Worm (Caenorhabditis elegans) whole organism, young adult: Measurements from ENCODE around the gene dohh-1.

Source experiments
- C06A6.2 ChIP-seq: fragments of 200-800 bp; sonication (Bioruptor generic); conservative IDR thresholded peaks from 2 replicates; pipeline ENCODE4 v1.3.6; 2022; ENCODE audit warnings: missing genetic modification characterization, missing compliant biosample characterization
- D2030.7 ChIP-seq: fragments of 200-800 bp; sonication (Bioruptor generic); IDR thresholded peaks from 2 replicates; pipeline ENCODE4 v1.3.6; 2022; ENCODE audit warnings: missing genetic modification reagents, missing genetic modification characterization, missing compliant biosample characterization
- F10E7.11 ChIP-seq: sonication (generic microtip); optimal IDR thresholded peaks from 2 replicates; lab custom pipeline; 2017; ENCODE audit warnings: mild to moderate bottlenecking, missing genetic modification characterization, moderate library complexity, missing compliant biosample characterization
- F23B12.7 ChIP-seq: sonication (generic microtip); optimal IDR thresholded peaks from 2 replicates; lab custom pipeline; 2017; ENCODE audit warnings: missing genetic modification characterization, mild to moderate bottlenecking, missing compliant biosample characterization, antibody characterized with exemption, moderate library complexity; ENCODE audit not compliant: insufficient read depth
- F37B4.10 ChIP-seq: fragments of 200-800 bp; sonication (Bioruptor generic); IDR thresholded peaks from 2 replicates; pipeline ENCODE4 v1.3.6; 2022; ENCODE audit warnings: missing genetic modification characterization, missing compliant biosample characterization
- F49E8.2 ChIP-seq: sonication (generic microtip); optimal IDR thresholded peaks from 3 replicates; lab custom pipeline; 2017; ENCODE audit warnings: missing genetic modification characterization, mild to moderate bottlenecking, missing compliant biosample characterization, antibody characterized with exemption, moderate library complexity; ENCODE audit not compliant: insufficient read depth
- F52B5.7 ChIP-seq: sonication (generic microtip); optimal IDR thresholded peaks from 2 replicates; lab custom pipeline; 2016; ENCODE audit warnings: mild to moderate bottlenecking, missing genetic modification characterization, missing compliant biosample characterization
- T07F8.4 ChIP-seq: sonication (generic microtip); optimal IDR thresholded peaks from 2 replicates; lab custom pipeline; 2016; ENCODE audit warnings: mild to moderate bottlenecking, missing genetic modification characterization, moderate library complexity, missing compliant biosample characterization
- Y56A3A.18 ChIP-seq: fragments of 200-800 bp; sonication (Bioruptor generic); IDR thresholded peaks from 2 replicates; pipeline ENCODE4 v1.3.6; 2022; ENCODE audit warnings: missing genetic modification reagents, missing genetic modification characterization, missing compliant biosample characterization
- Y95B8A.8 ChIP-seq: fragments of 200-800 bp; sonication (Bioruptor generic); IDR thresholded peaks from 2 replicates; pipeline ENCODE4 v1.3.6; 2022; ENCODE audit warnings: missing genetic modification reagents, missing genetic modification characterization, missing compliant biosample characterization
- akir-1 ChIP-seq: fragments of 200-800 bp; sonication (Bioruptor generic); optimal IDR thresholded peaks from 2 replicates; lab custom pipeline; 2018; ENCODE audit warnings: mild to moderate bottlenecking, missing genetic modification characterization, moderate library complexity, missing compliant biosample characterization
- atf-7 ChIP-seq: sonication (generic microtip); optimal IDR thresholded peaks from 2 replicates; lab custom pipeline; 2017; ENCODE audit warnings: mild to moderate bottlenecking, missing genetic modification characterization, missing compliant biosample characterization
- athp-1 ChIP-seq: sonication (generic microtip); optimal IDR thresholded peaks from 2 replicates; lab custom pipeline; 2017; ENCODE audit warnings: mild to moderate bottlenecking, missing genetic modification characterization, missing compliant biosample characterization
- attf-5 ChIP-seq: fragments of 200-800 bp; sonication (Bioruptor generic); optimal IDR thresholded peaks from 2 replicates; lab custom pipeline; 2018; ENCODE audit warnings: mild to moderate bottlenecking, missing genetic modification characterization, missing compliant biosample characterization
- bed-1 ChIP-seq: fragments of 200-800 bp; sonication (Bioruptor generic); IDR thresholded peaks from 2 replicates; pipeline ENCODE4 v1.3.6; 2022; ENCODE audit warnings: missing genetic modification reagents, missing genetic modification characterization, missing compliant biosample characterization
- bed-2 ChIP-seq: fragments of 200-800 bp; sonication (Bioruptor generic); IDR thresholded peaks from 2 replicates; pipeline ENCODE4 v1.3.6; 2022; ENCODE audit warnings: missing genetic modification reagents, missing genetic modification characterization, missing compliant biosample characterization
- ceh-100 ChIP-seq: fragments of 200-800 bp; sonication (Bioruptor generic); IDR thresholded peaks from 2 replicates; pipeline ENCODE4 v1.3.6; 2022; ENCODE audit warnings: missing genetic modification reagents, missing genetic modification characterization, missing compliant biosample characterization
- ceh-58 ChIP-seq: fragments of 200-800 bp; sonication (Bioruptor generic); IDR thresholded peaks from 2 replicates; pipeline ENCODE4 v1.3.6; 2022; ENCODE audit warnings: missing genetic modification characterization, missing compliant biosample characterization
- ceh-91 ChIP-seq: fragments of 200-800 bp; sonication (Bioruptor generic); IDR thresholded peaks from 2 replicates; pipeline ENCODE4 v1.3.6; 2022; ENCODE audit warnings: missing genetic modification reagents, missing genetic modification characterization, missing compliant biosample characterization
- chd-7 ChIP-seq: sonication (generic microtip); optimal IDR thresholded peaks from 2 replicates; lab custom pipeline; 2016; ENCODE audit warnings: mild to moderate bottlenecking, missing genetic modification characterization, moderate library complexity, missing compliant biosample characterization
- dpff-1 ChIP-seq: sonication (generic microtip); optimal IDR thresholded peaks from 2 replicates; lab custom pipeline; 2017; ENCODE audit warnings: mild to moderate bottlenecking, missing genetic modification characterization, missing compliant biosample characterization
- egl-18 ChIP-seq: fragments of 200-800 bp; sonication (Bioruptor generic); IDR thresholded peaks from 2 replicates; pipeline ENCODE4 v1.3.6; 2022; ENCODE audit warnings: missing genetic modification reagents, missing genetic modification characterization, missing compliant biosample characterization
- egl-44 ChIP-seq: fragments of 200-800 bp; sonication (Bioruptor generic); IDR thresholded peaks from 2 replicates; pipeline ENCODE4 v1.3.6; 2022; ENCODE audit warnings: missing genetic modification reagents, missing genetic modification characterization, missing compliant biosample characterization
- egrh-3 ChIP-seq: fragments of 200-800 bp; sonication (Bioruptor generic); IDR thresholded peaks from 2 replicates; pipeline ENCODE4 v1.3.6; 2022; ENCODE audit warnings: missing genetic modification reagents, missing genetic modification characterization, missing compliant biosample characterization
- gei-17 ChIP-seq: fragments of 200-800 bp; sonication (Bioruptor generic); optimal IDR thresholded peaks from 2 replicates; lab custom pipeline; 2018; ENCODE audit warnings: mild to moderate bottlenecking, missing genetic modification characterization, missing compliant biosample characterization
- hlh-12 ChIP-seq: sonication (generic microtip); optimal IDR thresholded peaks from 2 replicates; lab custom pipeline; 2016; ENCODE audit warnings: missing genetic modification characterization, missing compliant biosample characterization
- hmg-1.2 ChIP-seq: fragments of 200-800 bp; sonication (Bioruptor generic); IDR thresholded peaks from 2 replicates; pipeline ENCODE4 v1.3.6; 2022; ENCODE audit warnings: missing genetic modification reagents, missing genetic modification characterization, missing compliant biosample characterization
- lag-1 ChIP-seq: fragments of 200-800 bp; sonication (Bioruptor generic); IDR thresholded peaks from 2 replicates; pipeline ENCODE4 v1.3.6; 2022; ENCODE audit warnings: missing genetic modification reagents, missing genetic modification characterization, missing compliant biosample characterization
- lin-40 ChIP-seq: sonication (generic microtip); optimal IDR thresholded peaks from 2 replicates; lab custom pipeline; 2016; ENCODE audit warnings: missing genetic modification characterization, mild to moderate bottlenecking, missing compliant biosample characterization, missing genotype, missing genetic modification reagents
- lsl-1 ChIP-seq: fragments of 200-800 bp; sonication (Bioruptor generic); optimal IDR thresholded peaks from 2 replicates; lab custom pipeline; 2018; ENCODE audit warnings: mild to moderate bottlenecking, missing genetic modification characterization, moderate library complexity, missing compliant biosample characterization
- madf-10 ChIP-seq: sonication (generic microtip); optimal IDR thresholded peaks from 2 replicates; lab custom pipeline; 2016; ENCODE audit warnings: mild to moderate bottlenecking, missing genetic modification characterization, missing compliant biosample characterization
- madf-8 ChIP-seq: fragments of 200-800 bp; sonication (Bioruptor generic); conservative IDR thresholded peaks from 2 replicates; pipeline ENCODE4 v1.3.6; 2022; ENCODE audit warnings: missing genetic modification reagents, missing genetic modification characterization, missing compliant biosample characterization
- nfya-2 ChIP-seq: fragments of 200-800 bp; sonication (Bioruptor generic); IDR thresholded peaks from 2 replicates; pipeline ENCODE4 v1.3.6; 2022; ENCODE audit warnings: missing genetic modification reagents, missing genetic modification characterization, missing compliant biosample characterization
- nhr-80 ChIP-seq: sonication (generic microtip); optimal IDR thresholded peaks from 2 replicates; lab custom pipeline; 2016; ENCODE audit warnings: missing genetic modification characterization, missing compliant biosample characterization
- pbrm-1 ChIP-seq: fragments of 200-800 bp; sonication (Bioruptor generic); IDR thresholded peaks from 2 replicates; pipeline ENCODE4 v1.3.6; 2022; ENCODE audit warnings: missing genetic modification reagents, missing genetic modification characterization, missing compliant biosample characterization
- rcor-1 ChIP-seq: fragments of 200-800 bp; sonication (Bioruptor generic); IDR thresholded peaks from 2 replicates; pipeline ENCODE4 v1.3.6; 2022; ENCODE audit warnings: missing genetic modification reagents, missing genetic modification characterization, missing compliant biosample characterization
- rec-8 ChIP-seq, 2 experiments: sonication (generic microtip); optimal IDR thresholded peaks; 2 replicates each; lab custom pipeline; 2016; ENCODE audit warnings: mild to moderate bottlenecking in 2 of 2, missing genetic modification characterization in 2 of 2, missing genetic modification reagents in 2 of 2, missing genotype in 2 of 2, missing biosample characterization in 1 of 2, missing compliant biosample characterization in 1 of 2, moderate library complexity in 1 of 2
- sdz-38 ChIP-seq: sonication (generic microtip); optimal IDR thresholded peaks from 2 replicates; lab custom pipeline; 2016; ENCODE audit warnings: missing genotype, missing genetic modification characterization, missing compliant biosample characterization
- snpc-4 ChIP-seq, 5 experiments: fragments of 150-350 bp in 1 of 5; sonication (generic microtip) in 4 of 5; optimal IDR thresholded peaks; 2 replicates each; lab custom pipeline; 2014 to 2018; ENCODE audit warnings: missing genetic modification characterization in 5 of 5, missing biosample characterization in 3 of 5, antibody characterized with exemption in 2 of 5, mild to moderate bottlenecking in 2 of 5, missing compliant biosample characterization in 2 of 5, missing genotype in 2 of 5, moderate library complexity in 2 of 5, missing genetic modification reagents in 1 of 5
- sptf-2 ChIP-seq: fragments of 200-800 bp; sonication (Bioruptor generic); optimal IDR thresholded peaks from 2 replicates; lab custom pipeline; 2018; ENCODE audit warnings: mild to moderate bottlenecking, missing genetic modification characterization, missing compliant biosample characterization
- tbp1 ChIP-seq: fragments of 200-800 bp; sonication (Bioruptor generic); optimal IDR thresholded peaks from 2 replicates; lab custom pipeline; 2018; ENCODE audit warnings: mild to moderate bottlenecking, missing genetic modification characterization, missing compliant biosample characterization
- xnd-1 ChIP-seq: sonication (generic microtip); optimal IDR thresholded peaks from 2 replicates; lab custom pipeline; 2016; ENCODE audit warnings: missing genotype, missing genetic modification reagents, missing genetic modification characterization, missing compliant biosample characterization
- ztf-22 ChIP-seq: fragments of 200-800 bp; sonication (Bioruptor generic); optimal IDR thresholded peaks from 2 replicates; lab custom pipeline; 2018; ENCODE audit warnings: mild to moderate bottlenecking, missing genetic modification characterization, moderate library complexity, missing compliant biosample characterization

Gene dohh-1

DNA sequence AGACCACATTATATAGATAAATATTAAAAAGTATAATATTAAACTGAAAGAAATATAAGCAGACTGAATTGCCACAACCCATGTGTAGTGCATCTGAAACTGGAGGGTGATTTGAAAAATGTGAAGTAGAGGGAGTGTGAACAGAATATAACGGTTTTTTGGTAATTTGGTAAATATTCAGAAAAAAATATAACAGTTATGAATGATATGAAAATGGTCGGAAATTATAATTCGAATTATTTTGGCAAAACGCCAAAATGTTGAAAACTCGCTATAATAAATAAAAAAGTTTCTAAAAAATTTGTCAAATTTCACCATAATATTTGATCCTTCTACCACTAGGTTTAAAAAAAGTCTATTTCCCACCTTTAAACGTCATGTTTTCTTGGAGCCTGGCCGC is 22.4 kb downstream of the dohh-1 start, which contains the start of gene srv-2:
Gene srv-2 (minus strand): TSS at position 101 of the 400 bp plus-strand sequence.
- no peak for TF ChIP-seq F10E7.11
- TF ChIP-seq F49E8.2 (tag; lab: Kevin White, UChicago) = no peak
- no peak for TF ChIP-seq egl-44 (GFP tag; lab: Robert Waterston, UW)
- TF ChIP-seq F23B12.7 (tag; lab: Kevin White, UChicago) = no peak
- TF ChIP-seq dpff-1 = no peak
- no peak for TF ChIP-seq ceh-100 (GFP tag; lab: Robert Waterston, UW)
- no peak for TF ChIP-seq atf-7
- TF ChIP-seq lin-40 (tag; lab: Kevin White, UChicago) = no peak
- no peak for TF ChIP-seq Y56A3A.18 (GFP tag; lab: Robert Waterston, UW)
- TF ChIP-seq chd-7 (tag; lab: Kevin White, UChicago) = no peak
- no peak for TF ChIP-seq pbrm-1 (GFP tag; lab: Robert Waterston, UW)
- TF ChIP-seq nhr-80 (tag; lab: Kevin White, UChicago) = no peak
- TF ChIP-seq gei-17 (GFP tag; lab: Kevin White, UChicago) = no peak
- TF ChIP-seq ceh-58 (GFP tag; lab: Robert Waterston, UW) = no peak
- TF ChIP-seq rec-8 (tag; optimal IDR thresholded peaks at IDR 0.05; lab: Kevin White, UChicago) = no peak
- TF ChIP-seq C06A6.2 (GFP tag; lab: Robert Waterston, UW) = no peak
- no peak for TF ChIP-seq ceh-91 (GFP tag; lab: Robert Waterston, UW)
- TF ChIP-seq athp-1 (tag; lab: Kevin White, UChicago) = no peak
- TF ChIP-seq xnd-1 = no peak
- no peak for TF ChIP-seq rcor-1

DNA sequence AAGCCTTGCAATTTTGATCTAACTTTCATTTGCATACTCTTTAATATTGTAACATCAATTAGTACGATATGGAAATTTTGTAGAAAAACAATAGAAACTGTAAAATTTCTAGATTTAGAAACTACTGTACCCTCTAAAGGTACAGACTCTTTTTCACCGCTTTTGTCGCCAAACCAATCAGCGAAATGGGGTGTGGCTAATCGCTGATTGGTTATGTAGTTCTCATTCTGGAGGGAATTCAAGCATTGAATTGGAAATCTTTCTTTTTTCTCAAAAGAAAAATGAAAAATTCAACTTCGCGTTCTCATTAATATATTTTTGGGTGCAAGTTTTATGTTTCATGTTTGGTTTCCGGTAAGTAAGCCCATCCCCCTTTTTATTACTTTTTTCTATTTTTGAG is 23.8 kb downstream of the dohh-1 start:
- TF ChIP-seq hmg-1.2 (GFP tag; lab: Robert Waterston, UW) = no peak
- no peak for TF ChIP-seq F37B4.10
- TF ChIP-seq hlh-12 (tag; lab: Kevin White, UChicago) = no peak
- no peak for TF ChIP-seq nfya-2
- TF ChIP-seq D2030.7 (GFP tag; lab: Robert Waterston, UW) = no peak
- no peak for TF ChIP-seq egl-18 (GFP tag; lab: Robert Waterston, UW)

DNA sequence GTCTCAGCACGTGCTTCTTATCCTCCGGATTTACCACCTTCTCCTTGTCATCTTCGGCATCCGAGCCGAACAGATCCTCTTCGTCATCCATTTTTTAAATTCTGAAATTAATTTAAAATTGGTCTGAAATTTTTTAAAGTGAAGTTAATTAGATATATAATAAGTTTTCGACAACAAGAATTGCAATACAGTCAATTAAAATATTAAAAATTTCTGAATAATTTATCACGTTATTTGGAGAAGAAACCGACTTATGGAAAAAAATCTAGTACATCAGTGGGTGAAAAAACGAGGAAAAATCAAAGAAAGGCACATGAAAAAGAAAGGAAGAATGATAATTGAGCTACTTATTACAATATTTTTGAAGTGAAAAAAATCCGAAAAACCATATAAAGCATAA is 25.8 kb downstream of the dohh-1 start, which contains the start of gene taf-13:
Gene taf-13 (minus strand): TSS at position 101 of the 400 bp plus-strand sequence.
- TF ChIP-seq xnd-1 (no peak), tbp1 (no peak), egrh-3 (GFP tag; lab: Robert Waterston, UW) (no peak), akir-1 (no peak), Y95B8A.8 (GFP tag; lab: Robert Waterston, UW) (no peak), lag-1 (GFP tag; lab: Robert Waterston, UW) (no peak), F52B5.7 (tag; lab: Kevin White, UChicago) (no peak)

DNA sequence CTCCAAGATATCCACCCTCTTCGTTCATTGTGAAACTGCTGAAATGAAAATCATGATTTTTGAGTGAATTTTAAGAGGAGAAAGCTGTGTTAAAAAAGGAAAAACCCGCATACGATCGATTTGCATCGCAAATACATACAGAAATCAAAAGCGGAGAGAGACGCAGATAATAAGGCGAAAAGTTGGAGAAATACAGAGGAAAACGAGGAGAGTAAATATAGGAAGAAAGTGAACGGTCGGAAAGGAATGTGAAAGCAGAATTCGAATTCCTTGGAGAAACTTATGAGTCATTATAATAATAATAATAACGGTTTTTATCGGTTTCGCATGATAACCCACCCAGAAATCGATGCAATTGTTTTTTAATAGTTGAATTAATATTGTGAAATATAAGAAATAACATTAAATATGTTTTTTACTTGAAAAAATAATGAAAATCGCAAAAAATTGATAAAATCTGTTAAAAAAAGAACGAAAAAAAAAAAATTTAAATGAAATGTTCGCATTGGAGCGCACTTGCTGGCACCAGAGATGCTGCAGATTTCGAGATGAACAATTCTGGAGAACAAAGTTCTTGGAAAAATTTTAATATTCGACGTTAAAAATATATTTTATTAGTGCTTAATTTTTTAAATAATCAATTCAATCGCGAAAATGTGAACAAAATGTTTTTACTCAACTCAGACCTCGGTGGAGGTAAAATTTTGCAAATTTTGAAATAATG is 27.6 kb downstream of the dohh-1 start, which contains the start of gene ccm-3:
Gene ccm-3 (minus strand): TSS at position 38 of the 724 bp plus-strand sequence.
- TF ChIP-seq attf-5 (GFP tag; lab: Kevin White, UChicago) (peak; percentile 79), egrh-3 (GFP tag; lab: Robert Waterston, UW) (no peak), ceh-100 (GFP tag; lab: Robert Waterston, UW) (peak; percentile 69; the same call in 1 of the 2 replicates), bed-1 (no peak), T07F8.4 (tag; lab: Kevin White, UChicago) (no peak), ztf-22 (no peak), akir-1 (no peak), lsl-1 (GFP tag; lab: Kevin White, UChicago) (no peak), nfya-2 (no peak), xnd-1 (no peak), pbrm-1 (GFP tag; lab: Robert Waterston, UW) (no peak), madf-8 (GFP tag; lab: Robert Waterston, UW) (no peak), bed-2 (GFP tag; lab: Robert Waterston, UW) (no peak), sdz-38 (tag; lab: Kevin White, UChicago) (no peak), snpc-4 (GFP tag; optimal IDR thresholded peaks at IDR 0.05; lab: Kevin White, UChicago) (no peak), snpc-4 (tag; optimal IDR thresholded peaks at IDR 0.05; lab: Kevin White, UChicago) (no peak), madf-10 (no peak), sptf-2 (GFP tag; lab: Kevin White, UChicago) (no peak)
